Fruit fly (Drosophila melanogaster): Measurements from ENCODE around the gene CG12321.

DNA sequence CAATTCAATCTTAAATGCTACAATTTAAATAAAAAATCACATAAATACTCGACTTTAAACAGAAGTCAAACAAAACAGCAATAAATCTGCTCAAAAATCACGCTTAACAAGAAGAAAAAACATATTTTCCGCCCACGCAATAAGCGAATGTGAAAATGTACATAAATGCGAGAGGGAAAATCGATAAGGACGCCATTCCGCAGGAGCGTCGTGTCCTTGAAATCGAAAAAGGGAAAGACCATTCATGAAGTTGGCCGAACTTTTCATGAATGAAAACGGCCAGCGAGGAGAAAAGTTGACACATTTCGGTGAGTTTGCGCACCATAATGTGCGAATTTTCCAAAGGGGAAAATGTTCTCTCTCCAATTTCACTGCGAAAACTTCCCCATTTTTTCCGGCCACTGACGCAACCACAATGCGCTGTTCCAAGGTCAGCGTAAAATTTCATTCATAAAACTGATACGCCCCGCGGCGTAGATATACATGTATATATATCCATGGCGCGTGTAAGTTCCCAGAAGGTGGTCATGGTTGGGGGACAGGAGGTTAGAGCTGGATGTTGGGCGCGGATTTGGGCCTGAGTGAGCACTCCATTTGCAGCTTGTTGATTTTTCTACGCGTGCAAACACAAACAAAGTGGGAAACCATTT lies 28.2 kb downstream of the CG12321 start:
- TF ChIP-seq psq (optimal IDR thresholded peaks at IDR 0.05) (no peak), h (optimal IDR thresholded peaks at IDR 0.05) (no peak)
